Worm (Caenorhabditis elegans) whole organism, L3 larva: Measurements from ENCODE around the gene R07E5.6.

ENCODE experiments used
- R02D3.7 ChIP-seq: fragments of 150-350 bp; optimal IDR thresholded peaks from 2 replicates; lab custom pipeline; 2014; ENCODE audit warnings: missing biosample characterization, missing genetic modification characterization
- ZK546.5 ChIP-seq: sonication (generic microtip); optimal IDR thresholded peaks from 2 replicates; lab custom pipeline; 2017; ENCODE audit warnings: missing biosample characterization, missing genetic modification characterization
- aly-2 ChIP-seq: fragments of 150-350 bp; optimal IDR thresholded peaks from 2 replicates; lab custom pipeline; 2014; ENCODE audit warnings: missing biosample characterization, missing genetic modification characterization
- ama-1 ChIP-seq: fragments of 150-350 bp; optimal IDR thresholded peaks from 2 replicates; lab custom pipeline; 2018
- ceh-28 ChIP-seq: fragments of 150-350 bp; optimal IDR thresholded peaks from 2 replicates; lab custom pipeline; 2014; ENCODE audit warnings: missing biosample characterization, missing genetic modification reagents, missing genetic modification characterization
- ceh-82 ChIP-seq: fragments of 150-350 bp; optimal IDR thresholded peaks from 2 replicates; lab custom pipeline; 2014; ENCODE audit warnings: missing biosample characterization, missing genetic modification characterization
- ceh-9 ChIP-seq: sonication (generic microtip); optimal IDR thresholded peaks from 2 replicates; lab custom pipeline; 2018; ENCODE audit warnings: missing biosample characterization, missing genetic modification characterization
- daf-12 ChIP-seq: fragments of 150-350 bp; optimal IDR thresholded peaks from 2 replicates; lab custom pipeline; 2014; ENCODE audit warnings: missing biosample characterization, missing genetic modification reagents, missing genetic modification characterization
- egl-27 ChIP-seq: sonication (generic microtip); optimal IDR thresholded peaks from 4 replicates; lab custom pipeline; 2017; ENCODE audit warnings: missing biosample characterization, missing genetic modification reagents, missing genetic modification characterization
- egl-5 ChIP-seq: fragments of 150-350 bp; optimal IDR thresholded peaks from 2 replicates; lab custom pipeline; 2017; ENCODE audit warnings: missing biosample characterization, missing genetic modification reagents, missing genetic modification characterization, inconsistent platforms
- elt-1 ChIP-seq: fragments of 150-350 bp; optimal IDR thresholded peaks from 2 replicates; lab custom pipeline; 2014; ENCODE audit warnings: missing biosample characterization, missing genetic modification characterization
- elt-2 ChIP-seq: sonication (generic microtip); optimal IDR thresholded peaks from 2 replicates; lab custom pipeline; 2016; ENCODE audit warnings: missing genetic modification reagents, mild to moderate bottlenecking, missing genetic modification characterization, missing compliant biosample characterization
- elt-3 ChIP-seq, 3 experiments: fragments of 150-350 bp in 1 of 3; sonication (generic microtip) in 2 of 3; optimal IDR thresholded peaks; 2 replicates in 2 of 3; 4 replicates in 1 of 3; lab custom pipeline; 2014 to 2017; ENCODE audit warnings: missing biosample characterization in 3 of 3, missing genetic modification characterization in 3 of 3
- eor-1 ChIP-seq, 2 experiments: fragments of 150-350 bp; optimal IDR thresholded peaks; 2 replicates each; lab custom pipeline; 2014 to 2018; ENCODE audit warnings: missing biosample characterization in 2 of 2, missing genetic modification characterization in 2 of 2
- fkh-10 ChIP-seq: sonication (generic microtip); optimal IDR thresholded peaks from 2 replicates; lab custom pipeline; 2017; ENCODE audit warnings: missing biosample characterization, missing genetic modification reagents, missing genetic modification characterization
- fkh-2 ChIP-seq: fragments of 150-350 bp; optimal IDR thresholded peaks from 2 replicates; lab custom pipeline; 2014; ENCODE audit warnings: missing biosample characterization, missing genetic modification reagents, missing genetic modification characterization
- fos-1 ChIP-seq: fragments of 150-350 bp; optimal IDR thresholded peaks from 2 replicates; lab custom pipeline; 2014; ENCODE audit warnings: missing biosample characterization, missing genetic modification characterization
- hmg-11 ChIP-seq: sonication (generic microtip); optimal IDR thresholded peaks from 2 replicates; lab custom pipeline; 2016; ENCODE audit warnings: missing genetic modification characterization, missing compliant biosample characterization
- jun-1 ChIP-seq: fragments of 150-350 bp; optimal IDR thresholded peaks from 2 replicates; lab custom pipeline; 2014; ENCODE audit warnings: missing biosample characterization, missing genetic modification reagents, missing genetic modification characterization
- lin-15B ChIP-seq: fragments of 150-350 bp; optimal IDR thresholded peaks from 2 replicates; lab custom pipeline; 2014; ENCODE audit warnings: missing biosample characterization, missing genetic modification characterization
- lin-39 ChIP-seq: fragments of 150-350 bp; optimal IDR thresholded peaks from 2 replicates; lab custom pipeline; 2018; ENCODE audit warnings: missing biosample characterization, missing genetic modification reagents, missing genetic modification characterization
- mdl-1 ChIP-seq: fragments of 150-350 bp; optimal IDR thresholded peaks from 2 replicates; lab custom pipeline; 2014; ENCODE audit warnings: missing biosample characterization, missing genetic modification characterization
- mml-1 ChIP-seq: fragments of 150-350 bp; sonication (generic microtip); optimal IDR thresholded peaks from 3 replicates; lab custom pipeline; 2014; ENCODE audit warnings: missing biosample characterization, missing genetic modification characterization
- nfya-1 ChIP-seq: sonication (generic microtip); optimal IDR thresholded peaks from 2 replicates; lab custom pipeline; 2017; ENCODE audit warnings: missing genetic modification characterization, mild to moderate bottlenecking, missing compliant biosample characterization, antibody characterized with exemption, moderate library complexity; ENCODE audit not compliant: insufficient read depth
- nhr-11 ChIP-seq: fragments of 150-350 bp; optimal IDR thresholded peaks from 2 replicates; lab custom pipeline; 2014; ENCODE audit warnings: missing biosample characterization, missing genetic modification characterization
- nhr-12 ChIP-seq: fragments of 150-350 bp; optimal IDR thresholded peaks from 2 replicates; lab custom pipeline; 2014; ENCODE audit warnings: missing biosample characterization, missing genetic modification characterization
- nhr-237 ChIP-seq: fragments of 150-350 bp; optimal IDR thresholded peaks from 2 replicates; lab custom pipeline; 2014; ENCODE audit warnings: missing biosample characterization, missing genetic modification characterization
- nhr-25 ChIP-seq: sonication (generic microtip); optimal IDR thresholded peaks from 2 replicates; lab custom pipeline; 2017; ENCODE audit warnings: missing biosample characterization, missing genetic modification characterization
- nhr-28 ChIP-seq: fragments of 150-350 bp; optimal IDR thresholded peaks from 2 replicates; lab custom pipeline; 2014; ENCODE audit warnings: missing biosample characterization, missing genetic modification characterization
- nhr-43 ChIP-seq: sonication (generic microtip); optimal IDR thresholded peaks from 2 replicates; lab custom pipeline; 2016; ENCODE audit warnings: mild to moderate bottlenecking, missing genetic modification characterization, missing compliant biosample characterization; ENCODE audit not compliant: poor library complexity, severe bottlenecking
- nhr-67 ChIP-seq: fragments of 150-350 bp; optimal IDR thresholded peaks from 2 replicates; lab custom pipeline; 2014; ENCODE audit warnings: missing biosample characterization, missing genetic modification characterization
- nhr-76 ChIP-seq: fragments of 150-350 bp; sonication (generic microtip); optimal IDR thresholded peaks from 5 replicates; lab custom pipeline; 2014; ENCODE audit warnings: missing biosample characterization, missing genetic modification characterization
- nhr-77 ChIP-seq: fragments of 150-350 bp; optimal IDR thresholded peaks from 2 replicates; lab custom pipeline; 2014; ENCODE audit warnings: missing biosample characterization, missing genetic modification characterization
- pha-4 ChIP-seq: fragments of 150-350 bp; optimal IDR thresholded peaks from 2 replicates; lab custom pipeline; 2014; ENCODE audit warnings: missing biosample characterization, missing genetic modification reagents, missing genetic modification characterization
- pqm-1 ChIP-seq: fragments of 150-350 bp; optimal IDR thresholded peaks from 2 replicates; lab custom pipeline; 2017; ENCODE audit warnings: missing biosample characterization, missing genetic modification characterization, inconsistent platforms
- sea-2 ChIP-seq: fragments of 150-350 bp; sonication (generic microtip); optimal IDR thresholded peaks from 4 replicates; lab custom pipeline; 2014; ENCODE audit warnings: missing biosample characterization, missing genetic modification reagents, missing genetic modification characterization
- skn-1 ChIP-seq: fragments of 150-350 bp; optimal IDR thresholded peaks from 2 replicates; lab custom pipeline; 2014; ENCODE audit warnings: missing biosample characterization, missing genetic modification characterization
- snpc-4 ChIP-seq: fragments of 150-350 bp; optimal IDR thresholded peaks from 2 replicates; lab custom pipeline; 2014; ENCODE audit warnings: missing biosample characterization, missing genetic modification characterization
- tbx-2 ChIP-seq: sonication (generic microtip); optimal IDR thresholded peaks from 2 replicates; lab custom pipeline; 2016; ENCODE audit warnings: mild to moderate bottlenecking, missing genetic modification characterization, missing compliant biosample characterization
- unc-39 ChIP-seq: sonication (generic microtip); optimal IDR thresholded peaks from 4 replicates; lab custom pipeline; 2017; ENCODE audit warnings: missing biosample characterization, missing genetic modification characterization
- unc-62 ChIP-seq: fragments of 150-350 bp; sonication (generic microtip); optimal IDR thresholded peaks from 4 replicates; lab custom pipeline; 2014; ENCODE audit warnings: missing biosample characterization, missing genetic modification reagents, missing genetic modification characterization
- zag-1 ChIP-seq: fragments of 150-350 bp; optimal IDR thresholded peaks from 2 replicates; lab custom pipeline; 2014; ENCODE audit warnings: missing biosample characterization, missing genetic modification characterization
- ztf-11 ChIP-seq: fragments of 150-350 bp; optimal IDR thresholded peaks from 2 replicates; lab custom pipeline; 2014; ENCODE audit warnings: missing biosample characterization, missing genetic modification characterization
- ztf-4 ChIP-seq: fragments of 150-350 bp; optimal IDR thresholded peaks from 2 replicates; lab custom pipeline; 2014; ENCODE audit warnings: missing biosample characterization, missing genetic modification characterization

R07E5.6 gene

ce11 chrIII:4415135-4415534 lies 16.6 kb downstream of the R07E5.6 start, which contains the start of gene R07E5.11:
Gene R07E5.11, minus strand, starts transcription at chrIII:4415235.
- no peak for TF ChIP-seq ztf-4 (tag; lab: Kevin White, UChicago)
- no peak for TF ChIP-seq tbx-2 (tag; lab: Kevin White, UChicago)
- no peak for TF ChIP-seq eor-1 (tag; optimal IDR thresholded peaks at IDR 0.05; lab: Kevin White, UChicago)
- no peak for TF ChIP-seq elt-3 (tag; optimal IDR thresholded peaks at IDR 0.05; lab: Kevin White, UChicago)
- no peak for TF ChIP-seq nhr-76 (tag; lab: Kevin White, UChicago)
- TF ChIP-seq elt-1 (tag; lab: Kevin White, UChicago) = no peak
- no peak for TF ChIP-seq ceh-82
- no peak for TF ChIP-seq fkh-2 (tag; lab: Kevin White, UChicago)
- TF ChIP-seq egl-5 (tag; lab: Kevin White, UChicago) = no peak
- no peak for TF ChIP-seq mdl-1 (tag; lab: Kevin White, UChicago)
- no peak for TF ChIP-seq mml-1 (tag; lab: Kevin White, UChicago)
- no peak for TF ChIP-seq nhr-237
- TF ChIP-seq aly-2 (tag; lab: Kevin White, UChicago) = no peak
- TF ChIP-seq unc-39 = no peak
- TF ChIP-seq lin-39 = no peak
- TF ChIP-seq nhr-11 (tag; lab: Kevin White, UChicago) = no peak
- TF ChIP-seq nfya-1 = no peak
- TF ChIP-seq, all 47 proteins: peak for 0

- TF ChIP-seq jun-1 (no peak), sea-2 (GFP tag; lab: Kevin White, UChicago) (no peak), pqm-1 (tag; lab: Kevin White, UChicago) (no peak), egl-5 (tag; lab: Kevin White, UChicago) (no peak), elt-1 (tag; lab: Kevin White, UChicago) (no peak), unc-62 (GFP tag; lab: Kevin White, UChicago) (no peak), fos-1 (tag; lab: Kevin White, UChicago) (no peak), hmg-11 (tag; lab: Kevin White, UChicago) (no peak), ztf-11 (tag; lab: Kevin White, UChicago) (no peak), nhr-76 (tag; lab: Kevin White, UChicago) (no peak), nhr-11 (tag; lab: Kevin White, UChicago) (no peak), ama-1 (no peak), nhr-77 (tag; lab: Kevin White, UChicago) (no peak), ZK546.5 (tag; lab: Kevin White, UChicago) (no peak), ztf-4 (tag; lab: Kevin White, UChicago) (no peak)
Observed at ce11 chrIII:4417956-4418355, 19.4 kb downstream of the R07E5.6 start, which contains the start of the genes R07E5.19 and pdcd-2. Gene R07E5.19, minus strand, starts transcription at chrIII:4418056. Gene pdcd-2, minus strand, starts transcription at chrIII:4418057.

ce11 chrIII:4419117-4419978 lies 20.8 kb downstream of the R07E5.6 start, which contains the start of the genes R07E5.7 and cku-80:
Gene R07E5.7, minus strand, starts transcription at chrIII:4419167.
Gene cku-80, plus strand, starts transcription at chrIII:4419848.
- TF ChIP-seq sea-2 (GFP tag; lab: Kevin White, UChicago) = no peak
- TF ChIP-seq nhr-25 (tag; lab: Kevin White, UChicago) = peak; percentile 15
- TF ChIP-seq daf-12 (tag; lab: Kevin White, UChicago) = no peak
- no peak for TF ChIP-seq nhr-11 (tag; lab: Kevin White, UChicago)
- no peak for TF ChIP-seq tbx-2 (tag; lab: Kevin White, UChicago)
- no peak for TF ChIP-seq egl-27 (tag; lab: Kevin White, UChicago)
- no peak for TF ChIP-seq nhr-12 (tag; lab: Kevin White, UChicago)
- TF ChIP-seq nhr-43 (tag; lab: Kevin White, UChicago) = peak; percentile 28
- TF ChIP-seq ama-1 = peak; percentile 17
- no peak for TF ChIP-seq unc-62 (GFP tag; lab: Kevin White, UChicago)
- peak; percentile 75 for TF ChIP-seq lin-15B (tag; lab: Kevin White, UChicago)
- TF ChIP-seq elt-2 (tag; lab: Kevin White, UChicago) = peak; percentile 50
- TF ChIP-seq nhr-77 (tag; lab: Kevin White, UChicago) = no peak
- no peak for TF ChIP-seq nhr-67 (tag; lab: Kevin White, UChicago)
- peak; percentile 29 for TF ChIP-seq skn-1 (tag; lab: Kevin White, UChicago)
- TF ChIP-seq pha-4 (tag; lab: Kevin White, UChicago) = peak; percentile 55
- no peak for TF ChIP-seq ztf-11 (tag; lab: Kevin White, UChicago)
- no peak for TF ChIP-seq ceh-28
- TF ChIP-seq lin-39 = no peak
- no peak for TF ChIP-seq aly-2 (tag; lab: Kevin White, UChicago)
- TF ChIP-seq snpc-4 = peak; percentile 60
- TF ChIP-seq unc-39 = no peak
- peak; percentile 50 for TF ChIP-seq hmg-11 (tag; lab: Kevin White, UChicago)
- no peak for TF ChIP-seq fkh-10 (GFP tag; lab: Kevin White, UChicago)
- no peak for TF ChIP-seq fkh-2 (tag; lab: Kevin White, UChicago)
- no peak for TF ChIP-seq zag-1 (tag; lab: Kevin White, UChicago)
- peak; percentile 65 for TF ChIP-seq nfya-1
- TF ChIP-seq jun-1 = no peak
- no peak for TF ChIP-seq elt-3 (tag; optimal IDR thresholded peaks at IDR 0.05; lab: Kevin White, UChicago)
- TF ChIP-seq nhr-76 (tag; lab: Kevin White, UChicago) = no peak
- no peak for TF ChIP-seq elt-1 (tag; lab: Kevin White, UChicago)
- TF ChIP-seq ceh-82 = no peak
- TF ChIP-seq mml-1 (tag; lab: Kevin White, UChicago) = no peak
- no peak for TF ChIP-seq ZK546.5 (tag; lab: Kevin White, UChicago)
- TF ChIP-seq R02D3.7 (tag; lab: Kevin White, UChicago) = peak; percentile 26
- TF ChIP-seq ceh-9 (tag; lab: Kevin White, UChicago) = no peak
- no peak for TF ChIP-seq eor-1 (tag; optimal IDR thresholded peaks at IDR 0.05; lab: Kevin White, UChicago)
- no peak for TF ChIP-seq fos-1 (tag; lab: Kevin White, UChicago)
- TF ChIP-seq nhr-28 = no peak
